Worm (Caenorhabditis elegans) whole organism, late embryonic: Measurements from ENCODE around the gene F40G12.5.

Experiments
- C08G9.2 ChIP-seq: sonication (generic microtip); optimal IDR thresholded peaks from 2 replicates; lab custom pipeline; 2016; ENCODE audit warnings: mild to moderate bottlenecking, missing genetic modification characterization, moderate library complexity, missing compliant biosample characterization
- C38D4.7 ChIP-seq: fragments of 200-800 bp; sonication (Bioruptor generic); optimal IDR thresholded peaks from 2 replicates; lab custom pipeline; 2018; ENCODE audit warnings: mild to moderate bottlenecking, missing genetic modification characterization, moderate library complexity, missing compliant biosample characterization
- K02D7.2 ChIP-seq: sonication (generic microtip); optimal IDR thresholded peaks from 2 replicates; lab custom pipeline; 2017; ENCODE audit warnings: mild to moderate bottlenecking, missing genetic modification characterization, missing compliant biosample characterization
- K09A11.1 ChIP-seq: sonication (generic microtip); optimal IDR thresholded peaks from 2 replicates; lab custom pipeline; 2017; ENCODE audit warnings: antibody characterized with exemption, mild to moderate bottlenecking, missing genetic modification characterization, missing compliant biosample characterization; ENCODE audit not compliant: insufficient read depth
- T23F11.4 ChIP-seq: fragments of 200-800 bp; sonication (Bioruptor generic); optimal IDR thresholded peaks from 2 replicates; lab custom pipeline; 2018; ENCODE audit warnings: mild to moderate bottlenecking, missing genetic modification characterization, missing compliant biosample characterization
- Y22D7AL.16 ChIP-seq: sonication (generic microtip); optimal IDR thresholded peaks from 2 replicates; lab custom pipeline; 2016; ENCODE audit warnings: missing genetic modification characterization, missing compliant biosample characterization
- ama-1 ChIP-seq: fragments of 150-350 bp; optimal IDR thresholded peaks from 2 replicates; lab custom pipeline; 2014
- ceh-14 ChIP-seq: sonication (generic microtip); optimal IDR thresholded peaks from 2 replicates; lab custom pipeline; 2016; ENCODE audit warnings: missing genotype, missing genetic modification characterization, missing compliant biosample characterization
- ceh-18 ChIP-seq: sonication (generic microtip); optimal IDR thresholded peaks from 2 replicates; lab custom pipeline; 2016; ENCODE audit warnings: missing genetic modification characterization, missing compliant biosample characterization
- ceh-24 ChIP-seq: sonication (generic microtip); optimal IDR thresholded peaks from 2 replicates; lab custom pipeline; 2016; ENCODE audit warnings: mild to moderate bottlenecking, missing genetic modification characterization, missing compliant biosample characterization
- ceh-30 ChIP-seq: fragments of 150-350 bp; optimal IDR thresholded peaks from 2 replicates; lab custom pipeline; 2014; ENCODE audit warnings: missing biosample characterization, missing genetic modification characterization
- ceh-31 ChIP-seq: sonication (generic microtip); optimal IDR thresholded peaks from 2 replicates; lab custom pipeline; 2016; ENCODE audit warnings: missing genetic modification characterization, missing compliant biosample characterization
- ceh-34 ChIP-seq: sonication (generic microtip); optimal IDR thresholded peaks from 2 replicates; lab custom pipeline; 2016; ENCODE audit warnings: mild to moderate bottlenecking, missing genetic modification characterization, missing compliant biosample characterization
- ceh-45 ChIP-seq: fragments of 200-800 bp; sonication (Bioruptor generic); IDR thresholded peaks from 2 replicates; pipeline ENCODE4 v1.3.6; 2022; ENCODE audit warnings: missing genetic modification reagents, missing genetic modification characterization, missing compliant biosample characterization
- che-1 ChIP-seq: sonication (generic microtip); optimal IDR thresholded peaks from 2 replicates; lab custom pipeline; 2016; ENCODE audit warnings: mild to moderate bottlenecking, missing genetic modification characterization, missing compliant biosample characterization
- dmd-4 ChIP-seq: sonication (generic microtip); optimal IDR thresholded peaks from 2 replicates; lab custom pipeline; 2016; ENCODE audit warnings: borderline replicate concordance, missing genetic modification characterization, missing compliant biosample characterization
- dve-1 ChIP-seq: sonication (generic microtip); optimal IDR thresholded peaks from 2 replicates; lab custom pipeline; 2017; ENCODE audit warnings: antibody characterized with exemption, mild to moderate bottlenecking, missing genetic modification characterization, missing compliant biosample characterization
- elt-2 ChIP-seq: sonication (generic microtip); optimal IDR thresholded peaks from 2 replicates; lab custom pipeline; 2016; ENCODE audit warnings: missing genetic modification reagents, missing genetic modification characterization, missing compliant biosample characterization
- ets-4 ChIP-seq: sonication (generic microtip); optimal IDR thresholded peaks from 2 replicates; lab custom pipeline; 2016; ENCODE audit warnings: missing genetic modification characterization, missing compliant biosample characterization
- fax-1 ChIP-seq: sonication (generic microtip); optimal IDR thresholded peaks from 2 replicates; lab custom pipeline; 2016; ENCODE audit warnings: missing genotype, missing genetic modification characterization, missing compliant biosample characterization
- fkh-10 ChIP-seq: fragments of 150-350 bp; optimal IDR thresholded peaks from 2 replicates; lab custom pipeline; 2014; ENCODE audit warnings: missing biosample characterization, missing genetic modification reagents, missing genetic modification characterization
- fkh-6 ChIP-seq: sonication (generic microtip); optimal IDR thresholded peaks from 2 replicates; lab custom pipeline; 2016; ENCODE audit warnings: missing genetic modification characterization, missing compliant biosample characterization
- hlh-30 ChIP-seq: sonication (generic microtip); optimal IDR thresholded peaks from 2 replicates; lab custom pipeline; 2017; ENCODE audit warnings: antibody characterized with exemption, missing genetic modification characterization, missing compliant biosample characterization; ENCODE audit not compliant: insufficient read depth
- hlh-6 ChIP-seq: sonication (generic microtip); optimal IDR thresholded peaks from 2 replicates; lab custom pipeline; 2016; ENCODE audit warnings: missing genotype, missing genetic modification characterization, missing compliant biosample characterization
- lim-6 ChIP-seq: sonication (generic microtip); optimal IDR thresholded peaks from 2 replicates; lab custom pipeline; 2016; ENCODE audit warnings: missing genetic modification characterization, missing compliant biosample characterization
- lin-11 ChIP-seq: fragments of 200-800 bp; sonication (Bioruptor generic); optimal IDR thresholded peaks from 2 replicates; lab custom pipeline; 2018; ENCODE audit warnings: mild to moderate bottlenecking, missing genetic modification characterization, missing compliant biosample characterization
- mec-3 ChIP-seq: sonication (generic microtip); optimal IDR thresholded peaks from 2 replicates; lab custom pipeline; 2016; ENCODE audit warnings: borderline replicate concordance, missing genetic modification characterization, missing compliant biosample characterization
- npax-4 ChIP-seq: sonication (generic microtip); optimal IDR thresholded peaks from 2 replicates; lab custom pipeline; 2016; ENCODE audit warnings: missing genetic modification characterization, missing compliant biosample characterization
- pax-1 ChIP-seq: fragments of 150-350 bp; optimal IDR thresholded peaks from 2 replicates; lab custom pipeline; 2014; ENCODE audit warnings: missing biosample characterization, missing genetic modification characterization
- pha-2 ChIP-seq: sonication (generic microtip); optimal IDR thresholded peaks from 2 replicates; lab custom pipeline; 2017; ENCODE audit warnings: mild to moderate bottlenecking, missing genetic modification characterization, missing compliant biosample characterization
- pha-4 ChIP-seq: fragments of 150-350 bp; optimal IDR thresholded peaks from 2 replicates; lab custom pipeline; 2018; ENCODE audit warnings: missing biosample characterization, missing genetic modification reagents, missing genetic modification characterization
- pqm-1 ChIP-seq: sonication (generic microtip); optimal IDR thresholded peaks from 2 replicates; lab custom pipeline; 2016; ENCODE audit warnings: missing genetic modification characterization, missing compliant biosample characterization
- pros-1 ChIP-seq: fragments of 150-350 bp; optimal IDR thresholded peaks from 2 replicates; lab custom pipeline; 2014; ENCODE audit warnings: missing biosample characterization, missing genetic modification reagents, missing genetic modification characterization
- ref-2 ChIP-seq: sonication (generic microtip); optimal IDR thresholded peaks from 2 replicates; lab custom pipeline; 2016; ENCODE audit warnings: missing genetic modification characterization, missing compliant biosample characterization
- rnt-1 ChIP-seq: sonication (generic microtip); optimal IDR thresholded peaks from 2 replicates; lab custom pipeline; 2016; ENCODE audit warnings: missing genetic modification characterization, missing compliant biosample characterization
- sdc-2 ChIP-seq: sonication (generic microtip); optimal IDR thresholded peaks from 2 replicates; lab custom pipeline; 2016; ENCODE audit warnings: missing genotype, missing genetic modification characterization, missing compliant biosample characterization
- sox-2 ChIP-seq: fragments of 200-800 bp; sonication (Bioruptor generic); IDR thresholded peaks from 2 replicates; pipeline ENCODE4 v1.3.6; 2022; ENCODE audit warnings: missing genetic modification reagents, missing genetic modification characterization, missing compliant biosample characterization
- syd-9 ChIP-seq: sonication (generic microtip); optimal IDR thresholded peaks from 2 replicates; lab custom pipeline; 2016; ENCODE audit warnings: mild to moderate bottlenecking, missing genetic modification characterization, moderate library complexity, missing compliant biosample characterization
- tbx-2 ChIP-seq: sonication (generic microtip); optimal IDR thresholded peaks from 2 replicates; lab custom pipeline; 2016; ENCODE audit warnings: missing genetic modification characterization, missing compliant biosample characterization
- unc-42 ChIP-seq: sonication (generic microtip); optimal IDR thresholded peaks from 2 replicates; lab custom pipeline; 2016; ENCODE audit warnings: missing genotype, missing genetic modification characterization, missing compliant biosample characterization
- unc-55 ChIP-seq: sonication (generic microtip); optimal IDR thresholded peaks from 2 replicates; lab custom pipeline; 2017; ENCODE audit warnings: missing biosample characterization, missing genetic modification reagents, missing genetic modification characterization
- zip-5 ChIP-seq: sonication (generic microtip); optimal IDR thresholded peaks from 2 replicates; lab custom pipeline; 2016; ENCODE audit warnings: missing genetic modification characterization, missing compliant biosample characterization
- ztf-16 ChIP-seq: sonication (generic microtip); optimal IDR thresholded peaks from 2 replicates; lab custom pipeline; 2017; ENCODE audit warnings: missing genetic modification characterization, missing compliant biosample characterization

Gene F40G12.5

ce11 chrV:14316525-14316924 is 45.9 kb upstream of the F40G12.5 start, which contains the start of gene F47B8.2:
Gene F47B8.2 (minus strand): TSS chrV:14316625.
- TF ChIP-seq C08G9.2 (tag; lab: Kevin White, UChicago) (no peak), pax-1 (tag; lab: Kevin White, UChicago) (no peak), dve-1 (tag; lab: Kevin White, UChicago) (no peak), sdc-2 (no peak), ceh-31 (tag; lab: Kevin White, UChicago) (no peak), elt-2 (tag; lab: Kevin White, UChicago) (no peak), K09A11.1 (tag; lab: Kevin White, UChicago) (no peak), npax-4 (tag; lab: Kevin White, UChicago) (no peak), unc-42 (no peak), tbx-2 (tag; lab: Kevin White, UChicago) (no peak), che-1 (tag; lab: Kevin White, UChicago) (no peak), hlh-6 (tag; lab: Kevin White, UChicago) (no peak), zip-5 (tag; lab: Kevin White, UChicago) (no peak)

ce11 chrV:14314236-14314635 is 43.6 kb upstream of the F40G12.5 start, which contains the start of gene F47B8.1:
Gene F47B8.1 (minus strand): TSS chrV:14314336.
- no peak for TF ChIP-seq syd-9 (tag; lab: Kevin White, UChicago)
- no peak for TF ChIP-seq rnt-1
- no peak for TF ChIP-seq ama-1
- TF ChIP-seq fkh-10 (GFP tag; lab: Kevin White, UChicago) = no peak
- no peak for TF ChIP-seq sox-2 (GFP tag; lab: Robert Waterston, UW)
- TF ChIP-seq dmd-4 (tag; lab: Kevin White, UChicago) = no peak
- TF ChIP-seq lin-11 (tag; lab: Kevin White, UChicago) = no peak
- TF ChIP-seq ztf-16 (tag; lab: Kevin White, UChicago) = no peak
- TF ChIP-seq, all 69 proteins: peak for 0

ce11 chrV:14312695-14313094 is 42.1 kb upstream of the F40G12.5 start, which contains the start of gene F14D7.8:
Gene F14D7.8 (minus strand): TSS chrV:14312795.
- no peak for TF ChIP-seq pqm-1 (tag; lab: Kevin White, UChicago)
- no peak for TF ChIP-seq pros-1
- TF ChIP-seq fax-1 (tag; lab: Kevin White, UChicago) = no peak
- TF ChIP-seq ama-1 = no peak
- TF ChIP-seq mec-3 (tag; lab: Kevin White, UChicago) = no peak
- TF ChIP-seq fkh-6 (tag; lab: Kevin White, UChicago) = no peak
- no peak for TF ChIP-seq unc-42
- TF ChIP-seq pha-4 (tag; lab: Kevin White, UChicago) = no peak
- TF ChIP-seq pha-2 (tag; lab: Kevin White, UChicago) = no peak
- TF ChIP-seq npax-4 (tag; lab: Kevin White, UChicago) = no peak
- no peak for TF ChIP-seq ref-2 (tag; lab: Kevin White, UChicago)
- no peak for TF ChIP-seq lin-11 (tag; lab: Kevin White, UChicago)
- no peak for TF ChIP-seq K02D7.2 (tag; lab: Kevin White, UChicago)
- TF ChIP-seq T23F11.4 (GFP tag; lab: Kevin White, UChicago) = no peak

ce11 chrV:14311115-14311514 is 40.5 kb upstream of the F40G12.5 start, which contains the start of gene ddn-3:
Gene ddn-3 (minus strand): TSS chrV:14311215.
- no peak for TF ChIP-seq C38D4.7 (GFP tag; lab: Kevin White, UChicago)
- TF ChIP-seq hlh-30 (tag; lab: Kevin White, UChicago) = no peak
- TF ChIP-seq ceh-34 (tag; lab: Kevin White, UChicago) = no peak
- no peak for TF ChIP-seq syd-9 (tag; lab: Kevin White, UChicago)
- TF ChIP-seq ceh-30 (tag; lab: Kevin White, UChicago) = no peak
- TF ChIP-seq pax-1 (tag; lab: Kevin White, UChicago) = no peak
- no peak for TF ChIP-seq elt-2 (tag; lab: Kevin White, UChicago)
- no peak for TF ChIP-seq ceh-45 (GFP tag; lab: Robert Waterston, UW)
- TF ChIP-seq lim-6 (tag; lab: Kevin White, UChicago) = no peak
- no peak for TF ChIP-seq ets-4 (tag; lab: Kevin White, UChicago)
- no peak for TF ChIP-seq ceh-24 (tag; lab: Kevin White, UChicago)
- TF ChIP-seq dmd-4 (tag; lab: Kevin White, UChicago) = no peak
- TF ChIP-seq npax-4 (tag; lab: Kevin White, UChicago) = no peak
- no peak for TF ChIP-seq unc-55 (GFP tag; lab: Kevin White, UChicago)
- TF ChIP-seq tbx-2 (tag; lab: Kevin White, UChicago) = no peak
- TF ChIP-seq mec-3 (tag; lab: Kevin White, UChicago) = no peak
- TF ChIP-seq ceh-14 = no peak
- TF ChIP-seq ceh-18 = no peak
- TF ChIP-seq Y22D7AL.16 = no peak
